Worm (Caenorhabditis elegans): Measurements from ENCODE around the gene R08E3.1.
A peak's percentile ranks its signal among the peaks of the same experiment; 100 is the strongest.

The R08E3.1 gene

ce11 chrX:4822262-4822661 is at the start of gene R08E3.1:
Gene R08E3.1, plus strand, starts transcription at chrX:4822647.
- no peak for TF ChIP-seq pha-2 (tag; optimal IDR thresholded peaks at IDR 0.05)
- no peak for TF ChIP-seq unc-42 (tag; optimal IDR thresholded peaks at IDR 0.05)
- no peak for TF ChIP-seq T23F11.4 (GFP tag; optimal IDR thresholded peaks at IDR 0.05)
- no peak for TF ChIP-seq gmeb-2 (tag; optimal IDR thresholded peaks at IDR 0.05)
- no peak for TF ChIP-seq K02D7.2 (tag; optimal IDR thresholded peaks at IDR 0.05)
- TF ChIP-seq lin-11 (tag; optimal IDR thresholded peaks at IDR 0.05): no peak
- TF ChIP-seq hlh-8 (tag; optimal IDR thresholded peaks at IDR 0.05): no peak
- TF ChIP-seq nhr-232 (tag; optimal IDR thresholded peaks at IDR 0.05): no peak
- no peak for TF ChIP-seq Y22D7AL.16 (tag; optimal IDR thresholded peaks at IDR 0.05)
- TF ChIP-seq sox-2 (GFP tag; IDR thresholded peaks at IDR 0.05): no peak

- TF ChIP-seq npax-4 (tag; optimal IDR thresholded peaks at IDR 0.05) (no peak), pax-1 (tag; optimal IDR thresholded peaks at IDR 0.05) (no peak), pag-3 (tag; optimal IDR thresholded peaks at IDR 0.05; ENCODE audit: borderline replicate concordance) (no peak), Y22D7AL.16 (tag; optimal IDR thresholded peaks at IDR 0.05) (no peak), T23F11.4 (GFP tag; optimal IDR thresholded peaks at IDR 0.05) (no peak), C08G9.2 (tag; optimal IDR thresholded peaks at IDR 0.05) (no peak), unc-42 (tag; optimal IDR thresholded peaks at IDR 0.05) (no peak), ceh-18 (tag; optimal IDR thresholded peaks at IDR 0.05) (no peak), nhr-232 (tag; optimal IDR thresholded peaks at IDR 0.05) (no peak)
Measured at ce11 chrX:4782197-4782596, 40.2 kb upstream of the R08E3.1 start, which contains the start of gene hum-10. Gene hum-10, minus strand, starts transcription at chrX:4782297.

ce11 chrX:4783117-4783775 is 39.2 kb upstream of the R08E3.1 start, which contains the start of gene F43C9.2:
Gene F43C9.2, plus strand, starts transcription at chrX:4783613.
- TF ChIP-seq C08G9.2 (tag; optimal IDR thresholded peaks at IDR 0.05) (no peak), ahr-1 (tag; optimal IDR thresholded peaks at IDR 0.05) (no peak), ets-4 (tag; optimal IDR thresholded peaks at IDR 0.05) (no peak), ztf-16 (tag; optimal IDR thresholded peaks at IDR 0.05) (no peak), pag-3 (tag; optimal IDR thresholded peaks at IDR 0.05; ENCODE audit: borderline replicate concordance) (no peak), dve-1 (tag; optimal IDR thresholded peaks at IDR 0.05) (no peak), ttx-3 (tag; optimal IDR thresholded peaks at IDR 0.05) (no peak), npax-4 (tag; optimal IDR thresholded peaks at IDR 0.05) (no peak), rnt-1 (tag; optimal IDR thresholded peaks at IDR 0.05) (no peak), elt-2 (tag; optimal IDR thresholded peaks at IDR 0.05) (no peak), ceh-31 (tag; optimal IDR thresholded peaks at IDR 0.05) (no peak), che-1 (tag; optimal IDR thresholded peaks at IDR 0.05) (no peak), pax-1 (tag; optimal IDR thresholded peaks at IDR 0.05) (no peak), ama-1 (optimal IDR thresholded peaks at IDR 0.05) (no peak), hlh-6 (tag; optimal IDR thresholded peaks at IDR 0.05) (no peak), ref-2 (tag; optimal IDR thresholded peaks at IDR 0.05) (no peak), tbx-2 (tag; optimal IDR thresholded peaks at IDR 0.05) (no peak), odd-2 (tag; optimal IDR thresholded peaks at IDR 0.05) (no peak), unc-55 (GFP tag; optimal IDR thresholded peaks at IDR 0.05) (no peak), ceh-34 (tag; optimal IDR thresholded peaks at IDR 0.05) (no peak)

- TF ChIP-seq pag-3 (tag; optimal IDR thresholded peaks at IDR 0.05; ENCODE audit: borderline replicate concordance) (no peak), pros-1 (tag; optimal IDR thresholded peaks at IDR 0.05) (no peak), unc-55 (GFP tag; optimal IDR thresholded peaks at IDR 0.05) (peak; percentile 47), elt-4 (tag; optimal IDR thresholded peaks at IDR 0.05) (no peak)
Measured at ce11 chrX:4784776-4785175, 37.7 kb upstream of the R08E3.1 start.

ce11 chrX:4787525-4787924 is 34.9 kb upstream of the R08E3.1 start:
- TF ChIP-seq elt-4 (tag; optimal IDR thresholded peaks at IDR 0.05) (no peak), sox-4 (tag; optimal IDR thresholded peaks at IDR 0.05) (no peak), ceh-30 (tag; optimal IDR thresholded peaks at IDR 0.05) (no peak), unc-42 (tag; optimal IDR thresholded peaks at IDR 0.05) (peak; percentile 65), tbx-2 (tag; optimal IDR thresholded peaks at IDR 0.05) (no peak)
